Worm (Caenorhabditis elegans) whole organism, L1 larva: ENCODE results near the gene srj-24.

ENCODE experiments used
- C04F5.9 ChIP-seq: sonication (generic microtip); optimal IDR thresholded peaks from 2 replicates; lab custom pipeline; 2016; ENCODE audit warnings: missing genetic modification characterization, missing compliant biosample characterization
- C34B4.2 ChIP-seq: sonication (generic microtip); optimal IDR thresholded peaks from 2 replicates; lab custom pipeline; 2017; ENCODE audit warnings: mild to moderate bottlenecking, missing genetic modification characterization, missing compliant biosample characterization
- Y116A8C.19 ChIP-seq: sonication (generic microtip); optimal IDR thresholded peaks from 2 replicates; lab custom pipeline; 2016; ENCODE audit warnings: missing compliant biosample characterization, missing genetic modification characterization, borderline replicate concordance
- aha-1 ChIP-seq: fragments of 150-350 bp; optimal IDR thresholded peaks from 2 replicates; lab custom pipeline; 2014; ENCODE audit warnings: missing biosample characterization, missing genetic modification characterization
- aly-2 ChIP-seq: fragments of 150-350 bp; optimal IDR thresholded peaks from 2 replicates; lab custom pipeline; 2014; ENCODE audit warnings: missing biosample characterization, missing genetic modification characterization
- blmp-1 ChIP-seq: fragments of 150-350 bp; optimal IDR thresholded peaks from 2 replicates; lab custom pipeline; 2014; ENCODE audit warnings: missing biosample characterization, missing genetic modification characterization
- ceh-8 ChIP-seq: fragments of 200-800 bp; sonication (Bioruptor generic); optimal IDR thresholded peaks from 2 replicates; lab custom pipeline; 2018; ENCODE audit warnings: mild to moderate bottlenecking, missing genetic modification characterization, moderate library complexity, missing compliant biosample characterization
- ceh-88 ChIP-seq: fragments of 200-800 bp; sonication (Bioruptor generic); IDR thresholded peaks from 2 replicates; pipeline ENCODE4 v1.3.6; 2022; ENCODE audit warnings: missing genetic modification characterization, missing compliant biosample characterization
- efl-1 ChIP-seq, 4 experiments: fragments of 150-350 bp; optimal IDR thresholded peaks in 3 of 4; peaks in 1 of 4; 1 replicate in 1 of 4; 2 replicates in 3 of 4; lab custom pipeline; 2014; ENCODE audit warnings: missing biosample characterization in 2 of 4, missing genetic modification characterization in 2 of 4, missing genetic modification reagents in 2 of 4
- egl-13 ChIP-seq: sonication (generic microtip); optimal IDR thresholded peaks from 2 replicates; lab custom pipeline; 2016; ENCODE audit warnings: missing genotype, missing genetic modification reagents, missing genetic modification characterization, missing compliant biosample characterization
- egl-27 ChIP-seq, 2 experiments: fragments of 150-350 bp in 1 of 2; sonication (generic microtip); optimal IDR thresholded peaks; 3 replicates each; lab custom pipeline; 2017 to 2018; ENCODE audit warnings: missing biosample characterization in 2 of 2, missing genetic modification characterization in 2 of 2, missing genetic modification reagents in 2 of 2
- elt-2 ChIP-seq: sonication (generic microtip); optimal IDR thresholded peaks from 2 replicates; lab custom pipeline; 2016; ENCODE audit warnings: missing genetic modification characterization, mild to moderate bottlenecking, inconsistent platforms, missing compliant biosample characterization, missing genetic modification reagents
- elt-3 ChIP-seq, 6 experiments: fragments of 150-350 bp in 1 of 6; sonication (generic microtip); optimal IDR thresholded peaks; 2 replicates each; lab custom pipeline; 2017 to 2018; ENCODE audit warnings: missing biosample characterization in 6 of 6, missing genetic modification characterization in 6 of 6, inconsistent platforms in 1 of 6
- ets-5 ChIP-seq: fragments of 200-800 bp; sonication (Bioruptor generic); IDR thresholded peaks from 2 replicates; pipeline ENCODE4 v1.3.6; 2022; ENCODE audit warnings: missing genetic modification characterization, missing compliant biosample characterization
- fkh-10 ChIP-seq: sonication (generic microtip); optimal IDR thresholded peaks from 2 replicates; lab custom pipeline; 2017; ENCODE audit warnings: missing biosample characterization, missing genetic modification reagents, missing genetic modification characterization
- fkh-4 ChIP-seq: sonication (generic microtip); optimal IDR thresholded peaks from 2 replicates; lab custom pipeline; 2016; ENCODE audit warnings: missing compliant biosample characterization, missing genetic modification characterization, borderline replicate concordance
- grh-1 ChIP-seq: fragments of 200-800 bp; sonication (Bioruptor generic); IDR thresholded peaks from 2 replicates; pipeline ENCODE4 v1.3.6; 2022; ENCODE audit warnings: missing genetic modification reagents, missing genetic modification characterization, missing compliant biosample characterization
- hlh-17 ChIP-seq: fragments of 200-800 bp; sonication (Bioruptor generic); optimal IDR thresholded peaks from 2 replicates; lab custom pipeline; 2018; ENCODE audit warnings: missing genetic modification characterization, mild to moderate bottlenecking, missing compliant biosample characterization, moderate library complexity, borderline replicate concordance
- hlh-4 ChIP-seq: sonication (generic microtip); optimal IDR thresholded peaks from 2 replicates; lab custom pipeline; 2016; ENCODE audit warnings: mild to moderate bottlenecking, missing genetic modification characterization, missing compliant biosample characterization
- irx-1 ChIP-seq: sonication (generic microtip); optimal IDR thresholded peaks from 2 replicates; lab custom pipeline; 2016; ENCODE audit warnings: missing genetic modification characterization, missing compliant biosample characterization
- lin-13 ChIP-seq: fragments of 150-350 bp; optimal IDR thresholded peaks from 2 replicates; lab custom pipeline; 2014; ENCODE audit warnings: missing biosample characterization, missing genetic modification reagents, missing genetic modification characterization
- lin-15B ChIP-seq: fragments of 150-350 bp; sonication (generic microtip); optimal IDR thresholded peaks from 3 replicates; lab custom pipeline; 2014; ENCODE audit warnings: missing biosample characterization, missing genetic modification characterization
- lin-35 ChIP-seq, 2 experiments: fragments of 150-350 bp; optimal IDR thresholded peaks; 2 replicates each; lab custom pipeline; 2014; ENCODE audit warnings: missing biosample characterization in 2 of 2, missing genetic modification characterization in 2 of 2, missing genetic modification reagents in 2 of 2
- lir-3 ChIP-seq: sonication (generic microtip); optimal IDR thresholded peaks from 2 replicates; lab custom pipeline; 2016; ENCODE audit warnings: mild to moderate bottlenecking, missing genetic modification characterization, moderate library complexity, missing compliant biosample characterization; ENCODE audit not compliant: poor library complexity
- mab-9 ChIP-seq: fragments of 200-800 bp; sonication (Bioruptor generic); IDR thresholded peaks from 2 replicates; pipeline ENCODE4 v1.3.6; 2022; ENCODE audit warnings: missing genetic modification reagents, missing genetic modification characterization, missing compliant biosample characterization
- mdl-1 ChIP-seq, 2 experiments: fragments of 150-350 bp; optimal IDR thresholded peaks; 2 replicates each; lab custom pipeline; 2014 to 2017; ENCODE audit warnings: missing biosample characterization in 2 of 2, missing genetic modification characterization in 2 of 2, inconsistent platforms in 1 of 2
- mef-2 ChIP-seq: fragments of 150-350 bp; optimal IDR thresholded peaks from 2 replicates; lab custom pipeline; 2014; ENCODE audit warnings: missing biosample characterization, missing genetic modification characterization
- nhr-19 ChIP-seq: fragments of 200-800 bp; sonication (Bioruptor generic); conservative IDR thresholded peaks from 2 replicates; pipeline ENCODE4 v1.3.6; 2022; ENCODE audit warnings: missing genetic modification characterization, missing compliant biosample characterization
- nhr-28 ChIP-seq: fragments of 150-350 bp; optimal IDR thresholded peaks from 2 replicates; lab custom pipeline; 2014; ENCODE audit warnings: missing biosample characterization, missing genetic modification characterization
- nhr-47 ChIP-seq: sonication (generic microtip); optimal IDR thresholded peaks from 2 replicates; lab custom pipeline; 2016; ENCODE audit warnings: mild to moderate bottlenecking, missing genetic modification characterization, moderate library complexity, missing compliant biosample characterization
- nhr-71 ChIP-seq: sonication (generic microtip); optimal IDR thresholded peaks from 2 replicates; lab custom pipeline; 2016; ENCODE audit warnings: mild to moderate bottlenecking, missing genetic modification characterization, moderate library complexity, missing compliant biosample characterization
- nhr-76 ChIP-seq: sonication (generic microtip); optimal IDR thresholded peaks from 2 replicates; lab custom pipeline; 2017; ENCODE audit warnings: missing biosample characterization, missing genetic modification characterization
- nhr-77 ChIP-seq: fragments of 150-350 bp; optimal IDR thresholded peaks from 2 replicates; lab custom pipeline; 2014; ENCODE audit warnings: missing biosample characterization, missing genetic modification characterization
- nhr-85 ChIP-seq: sonication (generic microtip); peaks from one replicate; lab custom pipeline; 2016; ENCODE audit warnings: missing genetic modification characterization, inconsistent platforms, missing compliant biosample characterization
- pax-3 ChIP-seq: fragments of 200-800 bp; sonication (Bioruptor generic); optimal IDR thresholded peaks from 2 replicates; lab custom pipeline; 2018; ENCODE audit warnings: mild to moderate bottlenecking, missing genetic modification characterization, moderate library complexity, missing compliant biosample characterization
- pqm-1 ChIP-seq: sonication (generic microtip); optimal IDR thresholded peaks from 3 replicates; lab custom pipeline; 2017; ENCODE audit warnings: missing biosample characterization, missing genetic modification characterization
- snpc-4 ChIP-seq: fragments of 150-350 bp; optimal IDR thresholded peaks from 2 replicates; lab custom pipeline; 2014; ENCODE audit warnings: missing biosample characterization, missing genetic modification characterization
- sup-37 ChIP-seq: fragments of 200-800 bp; sonication (Bioruptor generic); optimal IDR thresholded peaks from 2 replicates; lab custom pipeline; 2018; ENCODE audit warnings: mild to moderate bottlenecking, missing genetic modification characterization, missing compliant biosample characterization
- swsn-7 ChIP-seq: sonication (generic microtip); optimal IDR thresholded peaks from 2 replicates; lab custom pipeline; 2016; ENCODE audit warnings: missing genetic modification characterization, missing compliant biosample characterization
- tbx-2 ChIP-seq: sonication (generic microtip); optimal IDR thresholded peaks from 2 replicates; lab custom pipeline; 2016; ENCODE audit warnings: missing genetic modification characterization, missing compliant biosample characterization
- tlp-1 ChIP-seq: fragments of 150-350 bp; optimal IDR thresholded peaks from 2 replicates; lab custom pipeline; 2014; ENCODE audit warnings: missing biosample characterization, missing genetic modification characterization
- unc-30 ChIP-seq: sonication (generic microtip); optimal IDR thresholded peaks from 2 replicates; lab custom pipeline; 2017; ENCODE audit warnings: missing biosample characterization, missing genetic modification characterization
- unc-62 ChIP-seq: fragments of 150-350 bp; optimal IDR thresholded peaks from 2 replicates; lab custom pipeline; 2014; ENCODE audit warnings: missing biosample characterization, missing genetic modification reagents, missing genetic modification characterization
- unc-98 ChIP-seq: fragments of 200-800 bp; sonication (Bioruptor generic); IDR thresholded peaks from 2 replicates; pipeline ENCODE4 v1.3.6; 2022; ENCODE audit warnings: missing genetic modification characterization, missing compliant biosample characterization
- vab-15 ChIP-seq: sonication (generic microtip); optimal IDR thresholded peaks from 2 replicates; lab custom pipeline; 2017; ENCODE audit warnings: missing genotype, mild to moderate bottlenecking, missing genetic modification characterization, missing compliant biosample characterization
- xbp-1 ChIP-seq: sonication (generic microtip); optimal IDR thresholded peaks from 2 replicates; lab custom pipeline; 2016; ENCODE audit warnings: missing genetic modification characterization, missing compliant biosample characterization
- zag-1 ChIP-seq: fragments of 150-350 bp; optimal IDR thresholded peaks from 2 replicates; lab custom pipeline; 2014; ENCODE audit warnings: missing biosample characterization, missing genetic modification characterization
- zip-4 ChIP-seq: fragments of 200-800 bp; sonication (Bioruptor generic); optimal IDR thresholded peaks from 2 replicates; lab custom pipeline; 2018; ENCODE audit warnings: mild to moderate bottlenecking, missing genetic modification characterization, moderate library complexity, missing compliant biosample characterization
- ztf-11 ChIP-seq, 2 experiments: sonication (generic microtip); optimal IDR thresholded peaks; 2 replicates each; lab custom pipeline; 2016 to 2017; ENCODE audit warnings: missing genetic modification characterization in 2 of 2, missing biosample characterization in 1 of 2, missing compliant biosample characterization in 1 of 2
- ztf-4 ChIP-seq: fragments of 150-350 bp; optimal IDR thresholded peaks from 2 replicates; lab custom pipeline; 2014; ENCODE audit warnings: missing biosample characterization, missing genetic modification characterization

The srj-24 gene

ce11 chrV:731330-731729 lies 7.3 kb downstream of the srj-24 start (continued):
- TF ChIP-seq mdl-1 (tag; optimal IDR thresholded peaks at IDR 0.05; lab: Kevin White, UChicago) (peak; percentile 76 to 99), lin-13 (GFP tag; lab: Kevin White, UChicago) (peak; percentile 35), vab-15 (peak; percentile 75), nhr-71 (tag; lab: Kevin White, UChicago) (peak; percentile 100), unc-62 (GFP tag; lab: Kevin White, UChicago) (no peak), C34B4.2 (peak; percentile 52), elt-3 (tag; optimal IDR thresholded peaks at IDR 0.05; lab: Kevin White, UChicago) (peak in 5 of 6 experiments; percentile 16 to 92 (median 65)), nhr-77 (tag; lab: Kevin White, UChicago) (peak; percentile 83), efl-1 (optimal IDR thresholded peaks at IDR 0.05; lab: Kevin White, UChicago) (peak; percentile 58 to 67), efl-1 (GFP tag; optimal IDR thresholded peaks at IDR 0.05 in 1 of 2; lab: Kevin White, UChicago) (peak; percentile 15 to 96), mab-9 (peak; percentile 71), tlp-1 (no peak), Y116A8C.19 (tag; lab: Kevin White, UChicago) (peak; percentile 11), aha-1 (tag; lab: Kevin White, UChicago) (no peak), xbp-1 (tag; lab: Kevin White, UChicago) (peak; percentile 84), elt-2 (peak; percentile 99), unc-30 (tag; lab: Kevin White, UChicago) (no peak), swsn-7 (peak; percentile 89), ztf-4 (peak; percentile 90), egl-27 (tag; optimal IDR thresholded peaks at IDR 0.05; lab: Kevin White, UChicago) (peak; percentile 22 to 79), grh-1 (GFP tag; lab: Robert Waterston, UW) (peak; percentile 84), ceh-88 (GFP tag; lab: Robert Waterston, UW) (peak; percentile 75), nhr-19 (GFP tag; lab: Robert Waterston, UW) (peak; percentile 100), lir-3 (tag; lab: Kevin White, UChicago) (peak; percentile 86), lin-35 (GFP tag; optimal IDR thresholded peaks at IDR 0.05; lab: Kevin White, UChicago) (peak; percentile 37 to 90), lin-15B (no peak), nhr-85 (tag; lab: Kevin White, UChicago) (peak; percentile 98), nhr-28 (tag; lab: Kevin White, UChicago) (no peak), ets-5 (GFP tag; lab: Robert Waterston, UW) (no peak), blmp-1 (tag; lab: Kevin White, UChicago) (peak; percentile 13), fkh-4 (tag; lab: Kevin White, UChicago) (no peak), mef-2 (peak; percentile 80)
- TF ChIP-seq, all 84 proteins: peak for 56

- TF ChIP-seq ztf-11 (tag; optimal IDR thresholded peaks at IDR 0.05; lab: Kevin White, UChicago) (peak in 1 of 2 experiments; percentile 32), efl-1 (optimal IDR thresholded peaks at IDR 0.05; lab: Kevin White, UChicago) (peak in 1 of 2 experiments; percentile 6), efl-1 (GFP tag; optimal IDR thresholded peaks at IDR 0.05 in 1 of 2; lab: Kevin White, UChicago) (no peak), nhr-85 (tag; lab: Kevin White, UChicago) (peak; percentile 71), egl-13 (tag; lab: Kevin White, UChicago) (no peak), ztf-4 (peak; percentile 59), ets-5 (GFP tag; lab: Robert Waterston, UW) (no peak), sup-37 (GFP tag; lab: Kevin White, UChicago) (peak; percentile 77), xbp-1 (tag; lab: Kevin White, UChicago) (peak; percentile 5), nhr-47 (tag; lab: Kevin White, UChicago) (peak; percentile 49), hlh-17 (GFP tag; lab: Kevin White, UChicago) (no peak), zag-1 (no peak), tbx-2 (peak; percentile 63), ceh-8 (GFP tag; lab: Kevin White, UChicago) (no peak), C04F5.9 (tag; lab: Kevin White, UChicago) (peak; percentile 37), nhr-19 (GFP tag; lab: Robert Waterston, UW) (peak; percentile 94), pqm-1 (tag; lab: Kevin White, UChicago) (no peak), fkh-10 (GFP tag; lab: Kevin White, UChicago) (no peak), pax-3 (tag; lab: Kevin White, UChicago) (no peak), nhr-76 (tag; lab: Kevin White, UChicago) (no peak), blmp-1 (tag; lab: Kevin White, UChicago) (peak; percentile 13), tlp-1 (no peak), unc-98 (GFP tag; lab: Robert Waterston, UW) (no peak), fkh-4 (tag; lab: Kevin White, UChicago) (no peak), zip-4 (GFP tag; lab: Kevin White, UChicago) (no peak), snpc-4 (tag; lab: Kevin White, UChicago) (no peak), hlh-4 (tag; lab: Kevin White, UChicago) (no peak), irx-1 (tag; lab: Kevin White, UChicago) (no peak), aly-2 (tag; lab: Kevin White, UChicago) (no peak), lir-3 (tag; lab: Kevin White, UChicago) (peak; percentile 61)
These were observed 8.5 kb downstream of the srj-24 start for ce11 chrV:730216-730615.
